Fruit fly (Drosophila melanogaster) whole organism, embryonic: Measurements from ENCODE around the gene CG14818.
A peak's percentile ranks its signal among the peaks of the same experiment; 100 is the strongest.

Experiments
- ATbp ChIP-seq: fragments of 200-800 bp; sonication (Bioruptor generic); optimal IDR thresholded peaks from 2 replicates; lab custom pipeline; 2017; ENCODE audit warnings: missing biosample characterization, mild to moderate bottlenecking, missing genetic modification characterization, missing genetic modification reagents
- Awh ChIP-seq: fragments of 200-800 bp; sonication (Bioruptor generic); IDR thresholded peaks from 2 replicates; pipeline ENCODE4, ENCODE4 v1.3.6; 2022; ENCODE audit warnings: missing biosample characterization, missing genetic modification characterization
- CG10147 ChIP-seq: fragments of 200-800 bp; sonication (Bioruptor generic); optimal IDR thresholded peaks from 2 replicates; lab custom pipeline; 2019; ENCODE audit warnings: missing biosample characterization, mild to moderate bottlenecking, missing genetic modification characterization, moderate library complexity
- CG10959 ChIP-seq: fragments of 200-800 bp; sonication (Bioruptor generic); IDR thresholded peaks from 2 replicates; pipeline ENCODE4 v1.3.6; 2022; ENCODE audit warnings: missing biosample characterization, missing genetic modification characterization
- CG13287 ChIP-seq: fragments of 200-800 bp; sonication (Bioruptor generic); IDR thresholded peaks from 2 replicates; pipeline ENCODE4 v1.3.6; 2022; ENCODE audit warnings: missing biosample characterization, missing genetic modification characterization; ENCODE audit not compliant: partially characterized antibody
- CG16813 ChIP-seq: fragments of 200-800 bp; sonication (Bioruptor generic); IDR thresholded peaks from 3 replicates; pipeline ENCODE4 v1.3.6; 2022; ENCODE audit warnings: missing biosample characterization, missing genetic modification characterization; ENCODE audit not compliant: partially characterized antibody
- CG31365 ChIP-seq: fragments of 200-800 bp; sonication (Bioruptor generic); optimal IDR thresholded peaks from 2 replicates; lab custom pipeline; 2018; ENCODE audit warnings: missing biosample characterization, mild to moderate bottlenecking, missing genetic modification characterization
- CG3726 ChIP-seq: fragments of 200-800 bp; sonication (Bioruptor generic); IDR thresholded peaks from 3 replicates; pipeline ENCODE4, ENCODE4 v1.3.6; 2022; ENCODE audit warnings: missing biosample characterization, missing genetic modification characterization
- CG4854 ChIP-seq: fragments of 200-800 bp; sonication (Bioruptor generic); optimal IDR thresholded peaks from 2 replicates; lab custom pipeline; 2016; ENCODE audit warnings: missing biosample characterization, missing genetic modification characterization, inconsistent platforms
- CG6175 ChIP-seq: fragments of 200-800 bp; sonication (Bioruptor generic); IDR thresholded peaks from 3 replicates; pipeline ENCODE4 v1.3.6; 2022; ENCODE audit warnings: missing biosample characterization, missing genetic modification characterization
- CG7357 ChIP-seq: fragments of 200-800 bp; sonication (Bioruptor generic); IDR thresholded peaks from 3 replicates; pipeline ENCODE4 v1.3.6; 2022; ENCODE audit warnings: missing biosample characterization, missing genetic modification characterization
- CG7928 ChIP-seq: fragments of 200-800 bp; sonication (Bioruptor generic); optimal IDR thresholded peaks from 2 replicates; lab custom pipeline; 2017; ENCODE audit warnings: missing biosample characterization, mild to moderate bottlenecking, missing genetic modification characterization
- CG9727 ChIP-seq: fragments of 200-800 bp; sonication (Bioruptor generic); optimal IDR thresholded peaks from 3 replicates; lab custom pipeline; 2017; ENCODE audit warnings: missing biosample characterization, mild to moderate bottlenecking, missing genetic modification characterization
- CG9797 ChIP-seq: fragments of 200-800 bp; sonication (Bioruptor generic); optimal IDR thresholded peaks from 3 replicates; lab custom pipeline; 2018; ENCODE audit warnings: missing biosample characterization, mild to moderate bottlenecking, missing genetic modification characterization
- D19A ChIP-seq: fragments of 200-800 bp; optimal IDR thresholded peaks from 3 replicates; lab custom pipeline; 2019; ENCODE audit warnings: missing biosample characterization, mild to moderate bottlenecking, missing genetic modification characterization, moderate library complexity
- Dad ChIP-seq: fragments of 200-800 bp; sonication (Bioruptor generic); optimal IDR thresholded peaks from 3 replicates; lab custom pipeline; 2016; ENCODE audit warnings: missing biosample characterization, missing genetic modification characterization
- Dfd ChIP-seq, 2 experiments: fragments of >200 bp; optimal IDR thresholded peaks; 2 replicates each; lab custom pipeline; 2017; ENCODE audit warnings: missing biosample characterization in 2 of 2, missing genetic modification characterization in 2 of 2
- Drgx ChIP-seq: fragments of 200-800 bp; sonication (Bioruptor generic); IDR thresholded peaks from 2 replicates; pipeline ENCODE4 v1.3.6; 2022; ENCODE audit warnings: missing biosample characterization, missing genetic modification characterization
- H2.0 ChIP-seq: fragments of 200-800 bp; sonication (Bioruptor generic); IDR thresholded peaks from 2 replicates; pipeline ENCODE4 v1.3.6; 2022; ENCODE audit warnings: missing biosample characterization, missing genetic modification characterization
- HHEX ChIP-seq: fragments of 200-800 bp; sonication (Bioruptor generic); optimal IDR thresholded peaks from 3 replicates; lab custom pipeline; 2017; ENCODE audit warnings: missing biosample characterization, mild to moderate bottlenecking, missing genetic modification characterization, missing genetic modification reagents
- HmgZ ChIP-seq: fragments of 200-800 bp; sonication (Bioruptor generic); optimal IDR thresholded peaks from 2 replicates; lab custom pipeline; 2018; ENCODE audit warnings: missing biosample characterization, mild to moderate bottlenecking, missing genetic modification characterization
- Myb ChIP-seq: fragments of 200-800 bp; sonication (Bioruptor generic); optimal IDR thresholded peaks from 2 replicates; lab custom pipeline; 2016; ENCODE audit warnings: missing biosample characterization, missing genetic modification characterization
- NfI ChIP-seq: fragments of 200-800 bp; sonication (Bioruptor generic); optimal IDR thresholded peaks from 3 replicates; lab custom pipeline; 2018; ENCODE audit warnings: missing biosample characterization, mild to moderate bottlenecking, missing genetic modification characterization, moderate library complexity
- Oaz ChIP-seq: fragments of 200-800 bp; sonication (Bioruptor generic); IDR thresholded peaks from 2 replicates; pipeline ENCODE4 v1.3.6; 2022; ENCODE audit warnings: missing biosample characterization, missing genetic modification characterization
- Side ChIP-seq: fragments of 200-800 bp; sonication (Bioruptor generic); optimal IDR thresholded peaks from 2 replicates; lab custom pipeline; 2016; ENCODE audit warnings: missing biosample characterization, missing genetic modification characterization
- Spps ChIP-seq: fragments of 200-800 bp; sonication (Bioruptor generic); optimal IDR thresholded peaks from 2 replicates; lab custom pipeline; 2018; ENCODE audit warnings: missing biosample characterization, mild to moderate bottlenecking, missing genetic modification characterization
- Taf1 ChIP-seq: fragments of 200-800 bp; sonication (Bioruptor generic); IDR thresholded peaks from 2 replicates; pipeline ENCODE4 v1.3.6; 2022; ENCODE audit warnings: missing biosample characterization, missing genetic modification characterization
- bbx ChIP-seq: fragments of 200-800 bp; sonication (Bioruptor generic); IDR thresholded peaks from 2 replicates; pipeline ENCODE4 v1.3.6; 2022; ENCODE audit warnings: missing biosample characterization, missing genetic modification characterization; ENCODE audit not compliant: partially characterized antibody
- bcd ChIP-seq: fragments of 200-800 bp; sonication (Bioruptor generic); optimal IDR thresholded peaks from 2 replicates; lab custom pipeline; 2017; ENCODE audit warnings: missing biosample characterization, mild to moderate bottlenecking, missing genetic modification characterization
- bigmax ChIP-seq: fragments of 200-800 bp; sonication (Bioruptor generic); optimal IDR thresholded peaks from 2 replicates; lab custom pipeline; 2018; ENCODE audit warnings: missing biosample characterization, mild to moderate bottlenecking, missing genetic modification characterization
- bsh ChIP-seq, 2 experiments: fragments of 200-800 bp; sonication (Bioruptor generic); optimal IDR thresholded peaks; 2 replicates each; lab custom pipeline; 2017 to 2018; ENCODE audit warnings: mild to moderate bottlenecking in 2 of 2, missing biosample characterization in 2 of 2, missing genetic modification characterization in 2 of 2, moderate library complexity in 1 of 2
- btn ChIP-seq: fragments of 200-800 bp; sonication (Bioruptor generic); optimal IDR thresholded peaks from 2 replicates; lab custom pipeline; 2016; ENCODE audit warnings: missing biosample characterization, missing genetic modification characterization
- chinmo ChIP-seq: fragments of 200-800 bp; sonication (Bioruptor generic); IDR thresholded peaks from 4 replicates; pipeline ENCODE4 v1.3.6; 2022; ENCODE audit warnings: missing biosample characterization, missing genetic modification characterization; ENCODE audit not compliant: partially characterized antibody
- corto ChIP-seq: fragments of 200-800 bp; sonication (Bioruptor generic); optimal IDR thresholded peaks from 2 replicates; lab custom pipeline; 2016; ENCODE audit warnings: missing biosample characterization, mild to moderate bottlenecking, missing genetic modification characterization, moderate library complexity
- crp ChIP-seq, 2 experiments: fragments of 200-800 bp; sonication (Bioruptor generic); optimal IDR thresholded peaks; 2 replicates in 1 of 2; 3 replicates in 1 of 2; lab custom pipeline; 2017; ENCODE audit warnings: missing biosample characterization in 2 of 2, missing genetic modification characterization in 2 of 2, mild to moderate bottlenecking in 1 of 2, moderate library complexity in 1 of 2
- en ChIP-seq: fragments of 200-800 bp; sonication (Bioruptor generic); optimal IDR thresholded peaks from 2 replicates; lab custom pipeline; 2016; ENCODE audit warnings: missing biosample characterization, missing genetic modification characterization
- eyg ChIP-seq: fragments of 200-800 bp; sonication (Bioruptor generic); optimal IDR thresholded peaks from 3 replicates; lab custom pipeline; 2016; ENCODE audit warnings: missing biosample characterization, missing genetic modification characterization
- kah ChIP-seq: fragments of 200-800 bp; sonication (Bioruptor generic); optimal IDR thresholded peaks from 2 replicates; lab custom pipeline; 2018; ENCODE audit warnings: missing biosample characterization, mild to moderate bottlenecking, missing genetic modification characterization
- ken ChIP-seq: fragments of 200-800 bp; sonication (Bioruptor generic); IDR thresholded peaks from 3 replicates; pipeline ENCODE4 v1.3.6; 2022; ENCODE audit warnings: missing biosample characterization, missing genetic modification characterization
- lbe ChIP-seq: fragments of 200-800 bp; sonication (Bioruptor generic); optimal IDR thresholded peaks from 2 replicates; lab custom pipeline; 2016; ENCODE audit warnings: missing biosample characterization, mild to moderate bottlenecking, missing genetic modification characterization
- luna ChIP-seq: fragments of 200-800 bp; sonication (Bioruptor generic); optimal IDR thresholded peaks from 2 replicates; lab custom pipeline; 2016; ENCODE audit warnings: missing biosample characterization, missing genetic modification characterization
- nerfin-1 ChIP-seq: fragments of 200-800 bp; sonication (Bioruptor generic); optimal IDR thresholded peaks from 3 replicates; lab custom pipeline; 2019; ENCODE audit warnings: missing biosample characterization, mild to moderate bottlenecking, missing genetic modification characterization, moderate library complexity
- nerfin-2 ChIP-seq: fragments of 200-800 bp; sonication (Bioruptor generic); IDR thresholded peaks from 2 replicates; pipeline ENCODE4 v1.3.6; 2022; ENCODE audit warnings: missing biosample characterization, missing genetic modification characterization; ENCODE audit not compliant: partially characterized antibody
- nmo ChIP-seq: fragments of 200-800 bp; sonication (Bioruptor generic); optimal IDR thresholded peaks from 2 replicates; lab custom pipeline; 2018; ENCODE audit warnings: missing biosample characterization, mild to moderate bottlenecking, missing genetic modification characterization, moderate library complexity
- p53 ChIP-seq: fragments of 200-800 bp; sonication (Bioruptor generic); optimal IDR thresholded peaks from 2 replicates; lab custom pipeline; 2016; ENCODE audit warnings: missing biosample characterization, missing genetic modification characterization
- psq ChIP-seq: fragments of 200-800 bp; sonication (Bioruptor generic); optimal IDR thresholded peaks from 2 replicates; lab custom pipeline; 2017; ENCODE audit warnings: missing biosample characterization, missing genetic modification characterization
- trem ChIP-seq: fragments of 200-800 bp; optimal IDR thresholded peaks from 3 replicates; lab custom pipeline; 2019; ENCODE audit warnings: missing biosample characterization, mild to moderate bottlenecking, missing genetic modification characterization, moderate library complexity
- zf30C ChIP-seq: fragments of 200-800 bp; sonication (Bioruptor generic); optimal IDR thresholded peaks from 3 replicates; lab custom pipeline; 2018; ENCODE audit warnings: missing biosample characterization, mild to moderate bottlenecking, missing genetic modification characterization

The CG14818 gene

dm6 chrX:1830396-1831218, 49.0 kb downstream of the CG14818 start (continued):
- TF ChIP-seq Taf1 (GFP tag; lab: Robert Waterston, UW) = peak; percentile 93
- peak; percentile 80 for TF ChIP-seq Dad (GFP tag; lab: Kevin White, UChicago)
- TF ChIP-seq bbx = no peak
- TF ChIP-seq CG9727 (GFP tag; lab: Kevin White, UChicago) = peak; percentile 94
- peak; percentile 65 for TF ChIP-seq CG7928 (GFP tag; lab: Kevin White, UChicago)
- TF ChIP-seq ken (GFP tag; lab: Robert Waterston, UW) = peak; percentile 98
- peak; percentile 86 for TF ChIP-seq kah (GFP tag; lab: Kevin White, UChicago)
- TF ChIP-seq p53 (GFP tag; lab: Kevin White, UChicago) = peak; percentile 87
- peak; percentile 91 for TF ChIP-seq CG10959 (GFP tag; lab: Robert Waterston, UW)
- TF ChIP-seq Awh (GFP tag; lab: Robert Waterston, UW) = peak; percentile 98
- TF ChIP-seq Spps (tag; lab: Kevin White, UChicago) = peak; percentile 68
- TF ChIP-seq HmgZ (tag; lab: Kevin White, UChicago) = peak; percentile 97
- peak; percentile 95 for TF ChIP-seq CG3726 (GFP tag; lab: Robert Waterston, UW)
- TF ChIP-seq CG9797 (GFP tag; lab: Kevin White, UChicago) = peak; percentile 39
- peak; percentile 89 for TF ChIP-seq trem (tag; lab: Kevin White, UChicago)
- peak; percentile 95 for TF ChIP-seq nmo (GFP tag; lab: Kevin White, UChicago)
- peak; percentile 94 for TF ChIP-seq bcd (GFP tag; lab: Kevin White, UChicago)
- peak; percentile 92 for TF ChIP-seq D19A (tag; lab: Kevin White, UChicago)
- peak; percentile 79 for TF ChIP-seq psq (GFP tag; lab: Kevin White, UChicago)
- TF ChIP-seq bigmax (GFP tag; lab: Kevin White, UChicago) = peak; percentile 61
- peak; percentile 88 for TF ChIP-seq zf30C (GFP tag; lab: Kevin White, UChicago)
- TF ChIP-seq H2.0 = peak; percentile 97
- peak; percentile 94 for TF ChIP-seq corto (GFP tag; lab: Kevin White, UChicago)
- peak; percentile 85 for TF ChIP-seq Myb (GFP tag; lab: Kevin White, UChicago)
- peak; percentile 75 for TF ChIP-seq btn (GFP tag; lab: Kevin White, UChicago)
- peak; percentile 92 for TF ChIP-seq nerfin-1 (tag; lab: Kevin White, UChicago)
- peak; percentile 45; the same call in 1 of the 2 replicates for TF ChIP-seq nerfin-2
- no peak for TF ChIP-seq CG16813 (GFP tag; lab: Robert Waterston, UW)
- TF ChIP-seq eyg (GFP tag; lab: Kevin White, UChicago) = peak; percentile 93
- TF ChIP-seq CG10147 (GFP tag; lab: Kevin White, UChicago) = peak; percentile 94
- TF ChIP-seq NfI (GFP tag; lab: Kevin White, UChicago) = peak; percentile 95
- peak; percentile 12; the same call in 1 of the 2 replicates for TF ChIP-seq CG13287 (GFP tag; lab: Robert Waterston, UW)
- peak in 1 of 2 experiments; percentile 65 for TF ChIP-seq crp (GFP tag; optimal IDR thresholded peaks at IDR 0.05; lab: Kevin White, UChicago)
- TF ChIP-seq Dfd (GFP tag; optimal IDR thresholded peaks at IDR 0.05; lab: Kevin White, UChicago) = no peak
- peak; percentile 90 for TF ChIP-seq Side (GFP tag; lab: Kevin White, UChicago)
- TF ChIP-seq Oaz (GFP tag; lab: Robert Waterston, UW) = peak; percentile 94
- peak; percentile 84 for TF ChIP-seq CG31365
- TF ChIP-seq CG7357 = peak; percentile 89
- TF ChIP-seq HHEX = peak; percentile 94
- peak; percentile 90 for TF ChIP-seq en (GFP tag; lab: Kevin White, UChicago)
- TF ChIP-seq Drgx (GFP tag; lab: Robert Waterston, UW) = peak; percentile 99
- TF ChIP-seq luna (GFP tag; lab: Kevin White, UChicago) = peak; percentile 61
- peak; percentile 93 to 98 for TF ChIP-seq bsh (GFP tag; optimal IDR thresholded peaks at IDR 0.05; lab: Kevin White, UChicago)
- peak; percentile 89 for TF ChIP-seq CG4854 (GFP tag; lab: Kevin White, UChicago)
- peak; percentile 96 for TF ChIP-seq lbe (GFP tag; lab: Kevin White, UChicago)
- peak; percentile 94 for TF ChIP-seq CG6175 (GFP tag; lab: Robert Waterston, UW)
- peak; percentile 94 for TF ChIP-seq ATbp (GFP tag; lab: Kevin White, UChicago)
- no peak for TF ChIP-seq chinmo (GFP tag; lab: Robert Waterston, UW)
